Worm (Caenorhabditis elegans): ENCODE data around the gene Y41C4A.12.

ce11 chrIII:11740868-11741267 lies 14.4 kb upstream of the Y41C4A.12 start:
- no peak for TF ChIP-seq nhr-76 (tag; optimal IDR thresholded peaks at IDR 0.05)
- no peak for TF ChIP-seq aha-1 (tag; optimal IDR thresholded peaks at IDR 0.05)

Data from whole organism, L1 larva.